Fruit fly (Drosophila melanogaster) whole organism, embryonic: Measurements from ENCODE around the gene CG32040.

Source experiments
- Asciz ChIP-seq: fragments of 200-800 bp; sonication (Bioruptor generic); optimal IDR thresholded peaks from 2 replicates; lab custom pipeline; 2017; ENCODE audit warnings: missing biosample characterization, mild to moderate bottlenecking, missing genetic modification characterization, missing genetic modification reagents
- Bdp1 ChIP-seq: fragments of 200-800 bp; sonication (Bioruptor generic); optimal IDR thresholded peaks from 3 replicates; lab custom pipeline; 2016; ENCODE audit warnings: missing biosample characterization, missing genetic modification characterization
- Blimp-1 ChIP-seq: fragments of 200-800 bp; sonication (Bioruptor generic); optimal IDR thresholded peaks from 3 replicates; lab custom pipeline; 2018; ENCODE audit warnings: missing biosample characterization, missing genetic modification characterization, mild to moderate bottlenecking, moderate library complexity, missing genetic modification reagents
- CG10147 ChIP-seq: fragments of 200-800 bp; sonication (Bioruptor generic); optimal IDR thresholded peaks from 2 replicates; lab custom pipeline; 2019; ENCODE audit warnings: missing biosample characterization, mild to moderate bottlenecking, missing genetic modification characterization, moderate library complexity
- CG10209 ChIP-seq: fragments of 200-800 bp; sonication (Bioruptor generic); optimal IDR thresholded peaks from 3 replicates; lab custom pipeline; 2017; ENCODE audit warnings: missing biosample characterization, mild to moderate bottlenecking, missing genetic modification characterization, missing genetic modification reagents
- CG10321 ChIP-seq: fragments of 200-800 bp; sonication (Bioruptor generic); IDR thresholded peaks from 2 replicates; pipeline ENCODE4 v1.3.6; 2022; ENCODE audit warnings: missing biosample characterization, missing genetic modification characterization
- CG11247 ChIP-seq: fragments of 200-800 bp; sonication (Bioruptor generic); IDR thresholded peaks from 2 replicates; pipeline ENCODE4 v1.3.6; 2022; ENCODE audit warnings: missing biosample characterization, missing genetic modification characterization
- CG14050 ChIP-seq: fragments of 200-800 bp; sonication (Bioruptor generic); IDR thresholded peaks from 3 replicates; pipeline ENCODE4 v1.3.6; 2022; ENCODE audit warnings: missing biosample characterization, missing genetic modification characterization
- CG17612 ChIP-seq: fragments of 200-800 bp; sonication (Bioruptor generic); IDR thresholded peaks from 2 replicates; pipeline ENCODE4 v1.3.6; 2022; ENCODE audit warnings: missing biosample characterization, missing genetic modification characterization
- CG18262 ChIP-seq: fragments of 200-800 bp; optimal IDR thresholded peaks from 3 replicates; lab custom pipeline; 2019; ENCODE audit warnings: missing biosample characterization, mild to moderate bottlenecking, missing genetic modification characterization, moderate library complexity
- CG2129 ChIP-seq: fragments of 200-800 bp; sonication (Bioruptor generic); IDR thresholded peaks from 2 replicates; pipeline ENCODE4 v1.3.6; 2022; ENCODE audit warnings: missing biosample characterization, missing genetic modification characterization; ENCODE audit not compliant: partially characterized antibody
- CG31224 ChIP-seq: fragments of 200-800 bp; sonication (Bioruptor generic); IDR thresholded peaks from 2 replicates; pipeline ENCODE4 v1.3.6; 2022; ENCODE audit warnings: missing biosample characterization, missing genetic modification characterization
- CG3995 ChIP-seq: fragments of 200-800 bp; sonication (Bioruptor generic); optimal IDR thresholded peaks from 3 replicates; lab custom pipeline; 2016; ENCODE audit warnings: missing biosample characterization, missing genetic modification characterization
- CG4328 ChIP-seq: fragments of 200-800 bp; sonication (Bioruptor generic); optimal IDR thresholded peaks from 3 replicates; lab custom pipeline; 2017; ENCODE audit warnings: missing biosample characterization, missing genetic modification reagents, missing genetic modification characterization
- CG5245 ChIP-seq: fragments of 200-800 bp; sonication (Bioruptor generic); optimal IDR thresholded peaks from 3 replicates; lab custom pipeline; 2016; ENCODE audit warnings: missing biosample characterization, missing genetic modification characterization
- CG6765 ChIP-seq: fragments of 200-800 bp; sonication (Bioruptor generic); optimal IDR thresholded peaks from 3 replicates; lab custom pipeline; 2017; ENCODE audit warnings: missing biosample characterization, mild to moderate bottlenecking, missing genetic modification characterization
- E2f2 ChIP-seq: fragments of 200-800 bp; sonication (Bioruptor generic); IDR thresholded peaks from 2 replicates; pipeline ENCODE4 v1.3.6; 2022; ENCODE audit warnings: missing biosample characterization, missing genetic modification characterization
- ERR ChIP-seq: fragments of 200-800 bp; sonication (Bioruptor generic); optimal IDR thresholded peaks from 2 replicates; lab custom pipeline; 2016; ENCODE audit warnings: missing biosample characterization, missing genetic modification characterization
- Ets97D ChIP-seq: fragments of 200-800 bp; sonication (Bioruptor generic); optimal IDR thresholded peaks from 3 replicates; lab custom pipeline; 2016; ENCODE audit warnings: missing biosample characterization, missing genetic modification characterization
- Fer1 ChIP-seq: fragments of 200-800 bp; sonication (Bioruptor generic); optimal IDR thresholded peaks from 2 replicates; lab custom pipeline; 2017; ENCODE audit warnings: missing biosample characterization, mild to moderate bottlenecking, missing genetic modification characterization
- Fer2 ChIP-seq: fragments of 200-800 bp; sonication (Bioruptor generic); optimal IDR thresholded peaks from 2 replicates; lab custom pipeline; 2018; ENCODE audit warnings: missing biosample characterization, mild to moderate bottlenecking, missing genetic modification characterization, moderate library complexity
- H2.0 ChIP-seq: fragments of 200-800 bp; sonication (Bioruptor generic); IDR thresholded peaks from 2 replicates; pipeline ENCODE4 v1.3.6; 2022; ENCODE audit warnings: missing biosample characterization, missing genetic modification characterization
- Oli ChIP-seq: fragments of 200-800 bp; sonication (Bioruptor generic); optimal IDR thresholded peaks from 2 replicates; lab custom pipeline; 2018; ENCODE audit warnings: missing biosample characterization, mild to moderate bottlenecking, missing genetic modification characterization, moderate library complexity
- Sox100B ChIP-seq: fragments of 200-800 bp; sonication (Bioruptor generic); optimal IDR thresholded peaks from 3 replicates; lab custom pipeline; 2018; ENCODE audit warnings: missing biosample characterization, mild to moderate bottlenecking, missing genetic modification characterization
- Sox102F ChIP-seq: fragments of 200-800 bp; sonication (Bioruptor generic); optimal IDR thresholded peaks from 2 replicates; lab custom pipeline; 2018; ENCODE audit warnings: missing biosample characterization, mild to moderate bottlenecking, missing genetic modification characterization, moderate library complexity
- Spps ChIP-seq: fragments of 200-800 bp; sonication (Bioruptor generic); optimal IDR thresholded peaks from 2 replicates; lab custom pipeline; 2018; ENCODE audit warnings: missing biosample characterization, mild to moderate bottlenecking, missing genetic modification characterization
- Sry-β ChIP-seq: fragments of 200-800 bp; sonication (Bioruptor generic); optimal IDR thresholded peaks from 2 replicates; lab custom pipeline; 2018; ENCODE audit warnings: missing biosample characterization, mild to moderate bottlenecking, missing genetic modification characterization, moderate library complexity
- Ssrp ChIP-seq: fragments of 200-800 bp; sonication (Bioruptor generic); optimal IDR thresholded peaks from 2 replicates; lab custom pipeline; 2018; ENCODE audit warnings: missing biosample characterization, mild to moderate bottlenecking, missing genetic modification characterization, moderate library complexity
- YL-1 ChIP-seq: fragments of 200-800 bp; sonication (Bioruptor generic); optimal IDR thresholded peaks from 3 replicates; lab custom pipeline; 2017; ENCODE audit warnings: missing biosample characterization, mild to moderate bottlenecking, missing genetic modification characterization
- ase ChIP-seq: fragments of 200-800 bp; sonication (Bioruptor generic); IDR thresholded peaks from 3 replicates; pipeline ENCODE4 v1.3.6; 2022; ENCODE audit warnings: missing biosample characterization, missing genetic modification characterization
- caup ChIP-seq: fragments of 200-800 bp; sonication (Bioruptor generic); optimal IDR thresholded peaks from 3 replicates; lab custom pipeline; 2017; ENCODE audit warnings: missing biosample characterization, mild to moderate bottlenecking, missing genetic modification characterization, moderate library complexity; ENCODE audit not compliant: severe bottlenecking
- chinmo ChIP-seq: fragments of 200-800 bp; sonication (Bioruptor generic); IDR thresholded peaks from 4 replicates; pipeline ENCODE4 v1.3.6; 2022; ENCODE audit warnings: missing biosample characterization, missing genetic modification characterization; ENCODE audit not compliant: partially characterized antibody
- disco-r ChIP-seq: fragments of 200-800 bp; sonication (Bioruptor generic); optimal IDR thresholded peaks from 2 replicates; lab custom pipeline; 2016; ENCODE audit warnings: missing biosample characterization, missing genetic modification characterization
- exex ChIP-seq: fragments of 200-800 bp; sonication (Bioruptor generic); optimal IDR thresholded peaks from 4 replicates; lab custom pipeline; 2018; ENCODE audit warnings: missing biosample characterization, mild to moderate bottlenecking, missing genetic modification characterization, moderate library complexity
- gem ChIP-seq: fragments of 200-800 bp; sonication (Bioruptor generic); optimal IDR thresholded peaks from 2 replicates; lab custom pipeline; 2019; ENCODE audit warnings: missing biosample characterization, mild to moderate bottlenecking, missing genetic modification characterization, moderate library complexity
- inv ChIP-seq: fragments of 200-800 bp; sonication (Bioruptor generic); IDR thresholded peaks from 2 replicates; pipeline ENCODE4 v1.3.6; 2022; ENCODE audit warnings: missing biosample characterization, missing genetic modification characterization; ENCODE audit not compliant: partially characterized antibody
- knrl ChIP-seq: fragments of 200-800 bp; sonication (Bioruptor generic); IDR thresholded peaks from 3 replicates; pipeline ENCODE4 v1.3.6; 2022; ENCODE audit warnings: missing biosample characterization, missing genetic modification characterization; ENCODE audit not compliant: partially characterized antibody
- pfk ChIP-seq: fragments of 200-800 bp; sonication (Bioruptor generic); optimal IDR thresholded peaks from 2 replicates; lab custom pipeline; 2018; ENCODE audit warnings: missing biosample characterization, mild to moderate bottlenecking, missing genetic modification characterization, moderate library complexity
- prd ChIP-seq, 3 experiments: fragments of >200 bp in 2 of 3; fragments of 200-800 bp in 1 of 3; sonication (Bioruptor generic) in 1 of 3; optimal IDR thresholded peaks in 2 of 3; IDR thresholded peaks in 1 of 3; 2 replicates in 2 of 3; 3 replicates in 1 of 3; pipeline versions ENCODE4 v1.3.6 to Lab custom; 2017 to 2022; ENCODE audit warnings: missing biosample characterization in 1 of 3, missing genetic modification characterization in 1 of 3
- seq ChIP-seq: fragments of 200-800 bp; sonication (Bioruptor generic); IDR thresholded peaks from 2 replicates; pipeline ENCODE4 v1.3.6; 2022; ENCODE audit warnings: missing biosample characterization, missing genetic modification characterization
- ssp ChIP-seq: fragments of 200-800 bp; sonication (Bioruptor generic); IDR thresholded peaks from 2 replicates; pipeline ENCODE4 v1.3.6; 2022; ENCODE audit warnings: missing biosample characterization, missing genetic modification characterization
- tna ChIP-seq: fragments of 200-800 bp; sonication (Bioruptor generic); IDR thresholded peaks from 2 replicates; pipeline ENCODE4 v1.3.6; 2022; ENCODE audit warnings: missing biosample characterization, missing genetic modification characterization; ENCODE audit not compliant: partially characterized antibody
- tx ChIP-seq: fragments of 200-800 bp; sonication (Bioruptor generic); optimal IDR thresholded peaks from 2 replicates; lab custom pipeline; 2016; ENCODE audit warnings: missing biosample characterization, missing genetic modification characterization
- vnd ChIP-seq: fragments of 200-800 bp; sonication (Bioruptor generic); IDR thresholded peaks from 3 replicates; pipeline ENCODE4 v1.3.6; 2022; ENCODE audit warnings: missing biosample characterization, missing genetic modification characterization; ENCODE audit not compliant: partially characterized antibody
- zen ChIP-seq: fragments of 200-800 bp; sonication (Bioruptor generic); optimal IDR thresholded peaks from 3 replicates; lab custom pipeline; 2018; ENCODE audit warnings: missing biosample characterization, mild to moderate bottlenecking, missing genetic modification characterization, moderate library complexity
- zen2 ChIP-seq: fragments of 200-800 bp; sonication (Bioruptor generic); IDR thresholded peaks from 3 replicates; pipeline ENCODE4 v1.3.6; 2022; ENCODE audit warnings: missing biosample characterization, missing genetic modification characterization; ENCODE audit not compliant: partially characterized antibody
- zf30C ChIP-seq: fragments of 200-800 bp; sonication (Bioruptor generic); optimal IDR thresholded peaks from 3 replicates; lab custom pipeline; 2018; ENCODE audit warnings: missing biosample characterization, mild to moderate bottlenecking, missing genetic modification characterization

The CG32040 gene

dm6 chr3L:9373374-9374004 lies 19.7 kb downstream of the CG32040 start (continued):
- peak; percentile 51; the same call in 1 of the 3 replicates for TF ChIP-seq ase (GFP tag; lab: Robert Waterston, UW)
- TF ChIP-seq CG4328 (GFP tag; lab: Kevin White, UChicago), result peak; percentile 61
- TF ChIP-seq tx (GFP tag; lab: Kevin White, UChicago), result no peak
- TF ChIP-seq Fer1 (GFP tag; lab: Kevin White, UChicago), result peak; percentile 81
- TF ChIP-seq CG3995 (GFP tag; lab: Kevin White, UChicago), result no peak
- TF ChIP-seq CG2129 (GFP tag; lab: Robert Waterston, UW), result peak; percentile 23; the same call in 1 of the 2 replicates
- peak; percentile 76 for TF ChIP-seq Sox102F (GFP tag; lab: Kevin White, UChicago)
- TF ChIP-seq knrl (GFP tag; lab: Robert Waterston, UW), result no peak
- TF ChIP-seq ssp (GFP tag; lab: Robert Waterston, UW), result peak; percentile 31; the same call in 1 of the 2 replicates
- no peak for TF ChIP-seq vnd (GFP tag; lab: Robert Waterston, UW)
- no peak for TF ChIP-seq Ets97D
- TF ChIP-seq Fer2 (tag; lab: Kevin White, UChicago), result no peak
- TF ChIP-seq CG31224 (GFP tag; lab: Robert Waterston, UW), result peak; percentile 40; the same call in 1 of the 2 replicates
- TF ChIP-seq E2f2, result peak; percentile 41; the same call in 1 of the 2 replicates
- TF ChIP-seq seq (GFP tag; lab: Robert Waterston, UW), result peak; percentile 54
- peak; percentile 62 for TF ChIP-seq Asciz (GFP tag; lab: Kevin White, UChicago)
- TF ChIP-seq CG10209 (GFP tag; lab: Kevin White, UChicago), result peak; percentile 57
- TF ChIP-seq H2.0, result peak; percentile 54; the same call in 1 of the 2 replicates
- no peak for TF ChIP-seq pfk
- peak; percentile 83 for TF ChIP-seq gem (tag; lab: Kevin White, UChicago)
- no peak for TF ChIP-seq disco-r (GFP tag; lab: Kevin White, UChicago)
- TF ChIP-seq Blimp-1 (GFP tag; lab: Kevin White, UChicago), result peak; percentile 78
- no peak for TF ChIP-seq ERR (GFP tag; lab: Kevin White, UChicago)
- peak; percentile 44; the same call in 2 of the 4 replicates for TF ChIP-seq chinmo (GFP tag; lab: Robert Waterston, UW)
- TF ChIP-seq prd (optimal IDR thresholded peaks at IDR 0.05; lab: Kevin White, UChicago), result no peak
- TF ChIP-seq prd (GFP tag; IDR thresholded peaks at IDR 0.05; lab: Robert Waterston, UW), result peak; percentile 60
- peak; percentile 54 for TF ChIP-seq CG6765 (GFP tag; lab: Kevin White, UChicago)
- TF ChIP-seq CG10321 (GFP tag; lab: Robert Waterston, UW), result no peak
- peak; percentile 59 for TF ChIP-seq CG14050 (GFP tag; lab: Robert Waterston, UW)
- peak; percentile 72 for TF ChIP-seq Sox100B
- TF ChIP-seq exex (tag; lab: Kevin White, UChicago), result no peak
- TF ChIP-seq inv (GFP tag; lab: Robert Waterston, UW), result no peak
- TF ChIP-seq CG5245 (GFP tag; lab: Kevin White, UChicago), result peak; percentile 44
- TF ChIP-seq CG10147 (GFP tag; lab: Kevin White, UChicago), result peak; percentile 77
- TF ChIP-seq YL-1 (GFP tag; lab: Kevin White, UChicago), result no peak
- 0 out of 2 replicates have a peak, but pooled peaks have one; percentile 24 for TF ChIP-seq CG17612 (GFP tag; lab: Robert Waterston, UW)
- no peak for TF ChIP-seq Bdp1 (GFP tag; lab: Kevin White, UChicago)
- TF ChIP-seq CG18262 (tag; lab: Kevin White, UChicago), result peak; percentile 65
- peak; percentile 2 for TF ChIP-seq zen (tag; lab: Kevin White, UChicago)
- TF ChIP-seq zf30C (GFP tag; lab: Kevin White, UChicago), result no peak
- TF ChIP-seq zen2 (GFP tag; lab: Robert Waterston, UW), result peak; percentile 28; the same call in 1 of the 3 replicates
- peak; percentile 46 for TF ChIP-seq Spps
- peak; percentile 72 for TF ChIP-seq Oli
- no peak for TF ChIP-seq Sry-β (GFP tag; lab: Kevin White, UChicago)
- TF ChIP-seq caup (GFP tag; lab: Kevin White, UChicago), result peak; percentile 54
- peak; percentile 54 for TF ChIP-seq Ssrp
- TF ChIP-seq tna (GFP tag; lab: Robert Waterston, UW), result no peak; the same call in 1 of the 2 replicates
- peak; percentile 58 for TF ChIP-seq CG11247 (GFP tag; lab: Robert Waterston, UW)
